Worm (Caenorhabditis elegans): ENCODE results near the gene ZC21.8.

ce11 chrIII:8554472-8554871, 34.7 kb upstream of the ZC21.8 start, which contains the start of gene gsto-2:
- TF ChIP-seq unc-39 (tag; optimal IDR thresholded peaks at IDR 0.05) = no peak
- TF ChIP-seq dmd-4 (tag; optimal IDR thresholded peaks at IDR 0.05) = no peak
- no peak for TF ChIP-seq fos-1 (tag; optimal IDR thresholded peaks at IDR 0.05)
- no peak for TF ChIP-seq elt-1 (tag; optimal IDR thresholded peaks at IDR 0.05)
- TF ChIP-seq zag-1 (tag; optimal IDR thresholded peaks at IDR 0.05) = no peak
- no peak for TF ChIP-seq alr-1 (tag; optimal IDR thresholded peaks at IDR 0.05)
- no peak for TF ChIP-seq nhr-77 (tag; optimal IDR thresholded peaks at IDR 0.05)
- no peak for TF ChIP-seq nhr-25 (tag; optimal IDR thresholded peaks at IDR 0.05)
- no peak for TF ChIP-seq sem-4 (tag; optimal IDR thresholded peaks at IDR 0.05)
- no peak for TF ChIP-seq nhr-129 (tag; optimal IDR thresholded peaks at IDR 0.05)
- no peak for TF ChIP-seq lin-13 (GFP tag; optimal IDR thresholded peaks at IDR 0.05)
- no peak for TF ChIP-seq nhr-237 (tag; optimal IDR thresholded peaks at IDR 0.05)
- TF ChIP-seq R02D3.7 (tag; optimal IDR thresholded peaks at IDR 0.05) = no peak
- no peak for TF ChIP-seq aly-2 (tag; optimal IDR thresholded peaks at IDR 0.05)

Data from whole organism, L2 larva.